5 worm cellular contexts compared by ENCODE assay signal in genomic region chrIII:7314927-7315547, ce11.
A peak's percentile ranks its signal among the peaks of the same experiment; 100 is the strongest.
TF ChIP-seq lines count a peak whose summit lies in the region.

nspg-6 (minus strand) TSS chrIII:7314977.

TF ChIP-seq in whole organism, L1 larva, 84 proteins besides CTCF, POLR2A, EP300 and RAD21:
- TF ChIP-seq elt-2 (tag; optimal IDR thresholded peaks at IDR 0.05; lab: Kevin White, UChicago) (peak; percentile 14), nhr-47 (tag; optimal IDR thresholded peaks at IDR 0.05; lab: Kevin White, UChicago) (no peak), ceh-90 (tag; optimal IDR thresholded peaks at IDR 0.05; lab: Kevin White, UChicago) (no peak), nhr-11 (tag; optimal IDR thresholded peaks at IDR 0.05; lab: Kevin White, UChicago) (no peak)

TF ChIP-seq in whole organism, L2 larva, 48 proteins besides CTCF, POLR2A, EP300 and RAD21:
- TF ChIP-seq lin-13 (GFP tag; optimal IDR thresholded peaks at IDR 0.05; lab: Kevin White, UChicago) (no peak), ztf-11 (tag; optimal IDR thresholded peaks at IDR 0.05; lab: Kevin White, UChicago) (no peak), sem-4 (tag; optimal IDR thresholded peaks at IDR 0.05; lab: Kevin White, UChicago) (no peak), fos-1 (tag; optimal IDR thresholded peaks at IDR 0.05; lab: Kevin White, UChicago) (peak; percentile 87), sma-9 (GFP tag; optimal IDR thresholded peaks at IDR 0.05; lab: Kevin White, UChicago) (no peak), sma-9 (tag; optimal IDR thresholded peaks at IDR 0.05; lab: Kevin White, UChicago) (no peak), crh-2 (tag; optimal IDR thresholded peaks at IDR 0.05; lab: Kevin White, UChicago) (peak; percentile 65)

TF ChIP-seq in whole organism, L3 larva, 47 proteins besides CTCF, POLR2A, EP300 and RAD21:
- no peak for TF ChIP-seq skn-1 (tag; optimal IDR thresholded peaks at IDR 0.05; lab: Kevin White, UChicago)
- no peak for TF ChIP-seq daf-12 (tag; optimal IDR thresholded peaks at IDR 0.05; lab: Kevin White, UChicago)
- peak; percentile 81 for TF ChIP-seq elt-2 (tag; optimal IDR thresholded peaks at IDR 0.05; lab: Kevin White, UChicago)
- TF ChIP-seq egl-27 (tag; optimal IDR thresholded peaks at IDR 0.05; lab: Kevin White, UChicago) = no peak
- TF ChIP-seq pqm-1 (tag; optimal IDR thresholded peaks at IDR 0.05; lab: Kevin White, UChicago) = peak; percentile 48
- TF ChIP-seq lin-15B (tag; optimal IDR thresholded peaks at IDR 0.05; lab: Kevin White, UChicago) = no peak
- no peak for TF ChIP-seq nhr-43 (tag; optimal IDR thresholded peaks at IDR 0.05; lab: Kevin White, UChicago; ENCODE audit: poor library complexity, severe bottlenecking)
- TF ChIP-seq nhr-237 (tag; optimal IDR thresholded peaks at IDR 0.05; lab: Kevin White, UChicago) = no peak
- no peak for TF ChIP-seq nfya-1 (tag; optimal IDR thresholded peaks at IDR 0.05; lab: Kevin White, UChicago; ENCODE audit: insufficient read depth)
- TF ChIP-seq nhr-12 (tag; optimal IDR thresholded peaks at IDR 0.05; lab: Kevin White, UChicago) = no peak
- TF ChIP-seq mml-1 (tag; optimal IDR thresholded peaks at IDR 0.05; lab: Kevin White, UChicago) = no peak
- no peak for TF ChIP-seq hmg-11 (tag; optimal IDR thresholded peaks at IDR 0.05; lab: Kevin White, UChicago)
TF ChIP-seq in whole organism, L3 larva: peak in this region for 2.

TF ChIP-seq in whole organism, L4 larva, 104 proteins besides CTCF, POLR2A, EP300 and RAD21:
- peak; percentile 70; the same call in 1 of the 2 replicates for TF ChIP-seq php-3 (GFP tag; IDR thresholded peaks at IDR 0.05; lab: Robert Waterston, UW)
- peak; percentile 30 for TF ChIP-seq hlh-11 (tag; optimal IDR thresholded peaks at IDR 0.05; lab: Kevin White, UChicago)
- peak; percentile 77 for TF ChIP-seq nhr-28 (tag; optimal IDR thresholded peaks at IDR 0.05; lab: Kevin White, UChicago)
- TF ChIP-seq pqm-1 (tag; optimal IDR thresholded peaks at IDR 0.05; lab: Kevin White, UChicago) = peak; percentile 97
- peak; percentile 39 for TF ChIP-seq dve-1 (tag; optimal IDR thresholded peaks at IDR 0.05; lab: Kevin White, UChicago; ENCODE audit: insufficient read depth)
- no peak for TF ChIP-seq Y75B8A.6 (GFP tag; IDR thresholded peaks at IDR 0.05; lab: Robert Waterston, UW)
- TF ChIP-seq ceh-82 (tag; optimal IDR thresholded peaks at IDR 0.05; lab: Kevin White, UChicago) = no peak
- TF ChIP-seq nhr-111 (GFP tag; optimal IDR thresholded peaks at IDR 0.05; lab: Kevin White, UChicago) = no peak
- peak; percentile 66 for TF ChIP-seq dmd-6 (GFP tag; IDR thresholded peaks at IDR 0.05; lab: Robert Waterston, UW)
- no peak for TF ChIP-seq Y48G9A.11 (GFP tag; IDR thresholded peaks at IDR 0.05; lab: Robert Waterston, UW)
- TF ChIP-seq D1046.2 (GFP tag; IDR thresholded peaks at IDR 0.05; lab: Robert Waterston, UW) = no peak
- TF ChIP-seq daf-16 (GFP tag; optimal IDR thresholded peaks at IDR 0.05; lab: Kevin White, UChicago) = no peak
- TF ChIP-seq daf-16 (tag; optimal IDR thresholded peaks at IDR 0.05; lab: Kevin White, UChicago) = peak; percentile 48
- no peak for TF ChIP-seq mxl-3 (GFP tag; optimal IDR thresholded peaks at IDR 0.05; lab: Kevin White, UChicago)
- no peak for TF ChIP-seq gei-8 (GFP tag; optimal IDR thresholded peaks at IDR 0.05; lab: Kevin White, UChicago)

TF ChIP-seq in whole organism, young adult, 124 proteins besides CTCF, POLR2A, EP300 and RAD21:
- TF ChIP-seq ztf-22 (GFP tag; optimal IDR thresholded peaks at IDR 0.05; lab: Kevin White, UChicago) = no peak
- TF ChIP-seq F57A8.1 (GFP tag; optimal IDR thresholded peaks at IDR 0.05; lab: Kevin White, UChicago) = no peak
- TF ChIP-seq rpc-1 (optimal IDR thresholded peaks at IDR 0.05; lab: Kevin White, UChicago) = no peak
- no peak for TF ChIP-seq rpc-1 (tag; optimal IDR thresholded peaks at IDR 0.05; lab: Kevin White, UChicago)
- TF ChIP-seq nhr-80 (tag; optimal IDR thresholded peaks at IDR 0.05; lab: Kevin White, UChicago) = peak; percentile 75
- no peak for TF ChIP-seq bed-2 (GFP tag; IDR thresholded peaks at IDR 0.05; lab: Robert Waterston, UW)
- no peak for TF ChIP-seq atf-7 (tag; optimal IDR thresholded peaks at IDR 0.05; lab: Kevin White, UChicago)
